Worm (Caenorhabditis elegans): ENCODE measurements around the gene Y55F3BR.6.

The Y55F3BR.6 gene

DNA sequence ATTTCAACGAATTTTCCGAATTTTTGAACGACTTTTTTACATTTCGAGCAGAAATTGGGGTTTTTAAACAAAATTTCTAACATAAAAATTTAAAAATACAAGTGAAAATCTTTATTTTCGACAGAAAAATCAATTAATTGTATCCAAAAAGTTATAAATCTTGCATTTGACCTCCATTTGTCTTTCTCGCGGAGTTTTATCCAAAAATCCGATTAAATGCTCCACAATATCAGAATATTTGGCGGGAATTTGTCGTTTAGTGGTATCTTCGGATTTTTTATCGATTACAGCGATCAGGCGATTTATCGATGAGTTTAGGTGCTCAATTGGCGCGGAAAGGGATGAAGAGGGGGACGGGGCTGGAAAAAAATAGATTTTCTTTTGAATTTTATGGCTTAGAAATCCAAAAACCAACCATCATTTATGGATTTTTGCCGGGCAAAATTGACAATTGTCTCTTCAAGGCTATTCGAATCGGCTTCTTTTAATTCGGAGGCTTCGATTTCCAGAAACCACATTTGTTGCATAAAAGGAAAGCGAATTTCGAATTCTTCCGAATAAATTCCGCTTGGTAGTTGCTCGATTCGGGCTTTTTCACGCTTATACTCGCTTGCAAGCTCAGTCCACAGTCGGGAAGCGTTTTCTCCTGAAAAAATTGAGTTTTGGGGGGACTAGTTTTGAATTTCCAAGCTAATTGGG, 11.5 kb downstream of the Y55F3BR.6 start:
- TF ChIP-seq cnd-1 (tag; optimal IDR thresholded peaks at IDR 0.05) = no peak
- TF ChIP-seq mep-1 (tag; optimal IDR thresholded peaks at IDR 0.05) = no peak
- no peak for TF ChIP-seq nhr-237 (tag; optimal IDR thresholded peaks at IDR 0.05)
- no peak for TF ChIP-seq ztf-11 (tag; optimal IDR thresholded peaks at IDR 0.05)
- no peak for TF ChIP-seq mab-5 (tag; optimal IDR thresholded peaks at IDR 0.05)
- TF ChIP-seq lin-13 (tag; optimal IDR thresholded peaks at IDR 0.05) = no peak
- no peak for TF ChIP-seq tbx-8 (GFP tag; optimal IDR thresholded peaks at IDR 0.05)
- TF ChIP-seq drap-1 (GFP tag; optimal IDR thresholded peaks at IDR 0.05) = no peak
- no peak for TF ChIP-seq hlh-1 (tag; optimal IDR thresholded peaks at IDR 0.05)
- no peak for TF ChIP-seq zip-8 (tag; optimal IDR thresholded peaks at IDR 0.05)
- TF ChIP-seq nhr-12 (tag; optimal IDR thresholded peaks at IDR 0.05) = no peak
- no peak for TF ChIP-seq unc-120 (tag; optimal IDR thresholded peaks at IDR 0.05; ENCODE audit: poor library complexity, severe bottlenecking)
- TF ChIP-seq sem-2 (GFP tag; optimal IDR thresholded peaks at IDR 0.05) = no peak
- TF ChIP-seq mls-2 (tag; optimal IDR thresholded peaks at IDR 0.05) = no peak
- TF ChIP-seq ceh-39 (tag; optimal IDR thresholded peaks at IDR 0.05) = no peak
- no peak for TF ChIP-seq pha-4 (tag; optimal IDR thresholded peaks at IDR 0.05)
- no peak for TF ChIP-seq blmp-1 (tag; optimal IDR thresholded peaks at IDR 0.05)
- TF ChIP-seq lsy-2 (tag; optimal IDR thresholded peaks at IDR 0.05) = no peak
- no peak for TF ChIP-seq lin-32 (GFP tag; optimal IDR thresholded peaks at IDR 0.05)
- TF ChIP-seq ceh-43 (GFP tag; optimal IDR thresholded peaks at IDR 0.05) = no peak

- TF ChIP-seq ceh-83 (GFP tag; optimal IDR thresholded peaks at IDR 0.05) (no peak), nhr-2 (tag; optimal IDR thresholded peaks at IDR 0.05) (no peak), bed-3 (GFP tag; optimal IDR thresholded peaks at IDR 0.05) (no peak), unc-62 (GFP tag; optimal IDR thresholded peaks at IDR 0.05) (no peak)
These were observed 12.2 kb downstream of the Y55F3BR.6 start for ce11 chrIV:829691-830090.

DNA sequence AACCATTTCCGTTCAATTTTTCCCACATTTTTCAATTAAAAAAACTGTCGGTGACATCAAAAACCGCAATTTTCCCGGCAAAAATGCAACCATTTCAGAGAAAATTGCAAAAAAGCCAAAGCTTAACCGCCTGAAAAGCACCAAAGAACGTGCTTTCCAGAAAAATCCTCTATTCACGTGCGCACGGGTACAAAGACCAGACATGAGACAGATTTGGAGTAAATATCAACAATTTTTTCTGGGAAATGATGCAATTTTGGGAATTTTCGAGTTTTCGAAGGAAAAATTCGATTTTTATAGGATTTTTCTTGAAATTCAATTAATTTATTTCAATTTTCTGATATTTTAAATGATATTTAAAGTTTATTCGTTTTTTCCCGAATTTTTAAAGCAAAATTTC, 12.8 kb downstream of the Y55F3BR.6 start:
- no peak for TF ChIP-seq bed-3 (GFP tag; optimal IDR thresholded peaks at IDR 0.05)

DNA sequence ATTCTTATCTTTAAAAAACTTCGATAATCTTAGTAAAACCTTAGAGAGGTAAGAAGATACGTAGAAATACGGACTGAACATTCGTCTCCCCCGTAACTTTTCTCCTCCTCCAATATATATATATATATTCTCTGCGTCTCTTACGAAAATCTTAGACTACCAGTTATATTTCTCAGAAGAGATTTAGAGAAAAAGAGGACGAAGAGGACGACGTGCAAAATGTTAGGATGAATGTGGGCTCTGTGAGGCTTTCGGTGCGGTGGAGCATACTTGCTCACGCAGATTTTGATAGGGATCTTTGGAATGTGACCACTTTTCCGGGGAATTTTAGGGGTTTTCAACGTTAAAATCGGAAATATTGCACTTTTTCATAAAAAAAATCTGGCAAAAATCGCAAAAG, 13.5 kb downstream of the Y55F3BR.6 start:
- TF ChIP-seq nhr-28 (tag; optimal IDR thresholded peaks at IDR 0.05) (no peak), nhr-237 (tag; optimal IDR thresholded peaks at IDR 0.05) (peak; percentile 11), ham-2 (GFP tag; optimal IDR thresholded peaks at IDR 0.05) (peak; percentile 48), hlh-1 (tag; optimal IDR thresholded peaks at IDR 0.05) (peak; percentile 33), cnd-1 (tag; optimal IDR thresholded peaks at IDR 0.05) (no peak), mls-2 (tag; optimal IDR thresholded peaks at IDR 0.05) (no peak), lin-13 (tag; optimal IDR thresholded peaks at IDR 0.05) (peak; percentile 19), unc-39 (tag; optimal IDR thresholded peaks at IDR 0.05) (no peak), unc-62 (GFP tag; optimal IDR thresholded peaks at IDR 0.05) (peak; percentile 12), drap-1 (GFP tag; optimal IDR thresholded peaks at IDR 0.05) (peak; percentile 9), nhr-76 (tag; optimal IDR thresholded peaks at IDR 0.05) (no peak), pha-4 (tag; optimal IDR thresholded peaks at IDR 0.05) (peak; percentile 55), ces-1 (GFP tag; optimal IDR thresholded peaks at IDR 0.05) (peak; percentile 82), ceh-39 (tag; optimal IDR thresholded peaks at IDR 0.05) (peak; percentile 71), ceh-43 (GFP tag; optimal IDR thresholded peaks at IDR 0.05) (no peak), lsy-2 (tag; optimal IDR thresholded peaks at IDR 0.05) (peak; percentile 65), unc-120 (tag; optimal IDR thresholded peaks at IDR 0.05; ENCODE audit: poor library complexity, severe bottlenecking) (peak; percentile 10), mep-1 (tag; optimal IDR thresholded peaks at IDR 0.05) (peak; percentile 65), zip-8 (tag; optimal IDR thresholded peaks at IDR 0.05) (no peak), elt-3 (tag; optimal IDR thresholded peaks at IDR 0.05) (no peak)

- no peak for TF ChIP-seq tbx-8 (GFP tag; optimal IDR thresholded peaks at IDR 0.05)
- TF ChIP-seq elt-1 (tag; optimal IDR thresholded peaks at IDR 0.05; ENCODE audit: borderline replicate concordance, insufficient read depth) = no peak
- no peak for TF ChIP-seq elt-3 (tag; optimal IDR thresholded peaks at IDR 0.05)
These were observed 15.8 kb downstream of the Y55F3BR.6 start for ce11 chrIV:826145-826544.

Measured in whole organism, mixed stage, embryonic.